Worm (Caenorhabditis elegans) whole organism, young adult: ENCODE measurements around the gene msp-58.

ENCODE experiments used
- B0261.1 ChIP-seq: sonication (generic microtip); optimal IDR thresholded peaks from 2 replicates; lab custom pipeline; 2016; ENCODE audit warnings: mild to moderate bottlenecking, missing genetic modification characterization, moderate library complexity, missing compliant biosample characterization
- C06A6.2 ChIP-seq: fragments of 200-800 bp; sonication (Bioruptor generic); conservative IDR thresholded peaks from 2 replicates; pipeline ENCODE4 v1.3.6; 2022; ENCODE audit warnings: missing genetic modification characterization, missing compliant biosample characterization
- F23B12.7 ChIP-seq: sonication (generic microtip); optimal IDR thresholded peaks from 2 replicates; lab custom pipeline; 2017; ENCODE audit warnings: missing genetic modification characterization, mild to moderate bottlenecking, missing compliant biosample characterization, antibody characterized with exemption, moderate library complexity; ENCODE audit not compliant: insufficient read depth
- F52B5.7 ChIP-seq: sonication (generic microtip); optimal IDR thresholded peaks from 2 replicates; lab custom pipeline; 2016; ENCODE audit warnings: mild to moderate bottlenecking, missing genetic modification characterization, missing compliant biosample characterization
- T07F8.4 ChIP-seq: sonication (generic microtip); optimal IDR thresholded peaks from 2 replicates; lab custom pipeline; 2016; ENCODE audit warnings: mild to moderate bottlenecking, missing genetic modification characterization, moderate library complexity, missing compliant biosample characterization
- Y56A3A.18 ChIP-seq: fragments of 200-800 bp; sonication (Bioruptor generic); IDR thresholded peaks from 2 replicates; pipeline ENCODE4 v1.3.6; 2022; ENCODE audit warnings: missing genetic modification reagents, missing genetic modification characterization, missing compliant biosample characterization
- Y67H2A.10 ChIP-seq: fragments of 200-800 bp; sonication (Bioruptor generic); conservative IDR thresholded peaks from 2 replicates; pipeline ENCODE4 v1.3.6; 2022; ENCODE audit warnings: missing genetic modification reagents, missing genetic modification characterization, missing compliant biosample characterization
- Y79H2A.3 ChIP-seq: fragments of 200-800 bp; sonication (Bioruptor generic); conservative IDR thresholded peaks from 2 replicates; pipeline ENCODE4 v1.3.6; 2022; ENCODE audit warnings: missing genetic modification reagents, missing genetic modification characterization, missing compliant biosample characterization
- ZK185.1 ChIP-seq: sonication (generic microtip); optimal IDR thresholded peaks from 2 replicates; lab custom pipeline; 2016; ENCODE audit warnings: mild to moderate bottlenecking, missing genetic modification characterization, missing compliant biosample characterization; ENCODE audit not compliant: poor library complexity, severe bottlenecking
- ama-1 ChIP-seq, 3 experiments: fragments of 150-350 bp in 1 of 3; sonication (generic microtip) in 2 of 3; optimal IDR thresholded peaks; 2 replicates each; lab custom pipeline; 2014 to 2018; ENCODE audit warnings: missing biosample characterization in 2 of 3, missing genetic modification characterization in 2 of 3, missing genetic modification reagents in 2 of 3
- aptf-3 ChIP-seq: fragments of 200-800 bp; sonication (Bioruptor generic); IDR thresholded peaks from 2 replicates; pipeline ENCODE4 v1.3.6; 2022; ENCODE audit warnings: missing genetic modification characterization, missing compliant biosample characterization
- atf-7 ChIP-seq: sonication (generic microtip); optimal IDR thresholded peaks from 2 replicates; lab custom pipeline; 2017; ENCODE audit warnings: mild to moderate bottlenecking, missing genetic modification characterization, missing compliant biosample characterization
- attf-6 ChIP-seq: fragments of 200-800 bp; sonication (Bioruptor generic); IDR thresholded peaks from 2 replicates; pipeline ENCODE4 v1.3.6; 2022; ENCODE audit warnings: missing genetic modification reagents, missing genetic modification characterization, missing compliant biosample characterization
- cebp-2 ChIP-seq: fragments of 200-800 bp; sonication (Bioruptor generic); IDR thresholded peaks from 2 replicates; pipeline ENCODE4 v1.3.6; 2022; ENCODE audit warnings: missing genetic modification characterization, missing compliant biosample characterization
- die-1 ChIP-seq: sonication (generic microtip); optimal IDR thresholded peaks from 2 replicates; lab custom pipeline; 2016; ENCODE audit warnings: missing genotype, mild to moderate bottlenecking, missing genetic modification characterization, missing compliant biosample characterization
- dox-1 ChIP-seq: fragments of 200-800 bp; sonication (Bioruptor generic); IDR thresholded peaks from 2 replicates; pipeline ENCODE4 v1.3.6; 2022; ENCODE audit warnings: missing genetic modification reagents, missing genetic modification characterization, missing compliant biosample characterization
- dpff-1 ChIP-seq: sonication (generic microtip); optimal IDR thresholded peaks from 2 replicates; lab custom pipeline; 2017; ENCODE audit warnings: mild to moderate bottlenecking, missing genetic modification characterization, missing compliant biosample characterization
- dpl-1 ChIP-seq: fragments of 150-350 bp; optimal IDR thresholded peaks from 2 replicates; lab custom pipeline; 2014; ENCODE audit warnings: missing biosample characterization, missing genetic modification reagents, missing genetic modification characterization
- ets-4 ChIP-seq: fragments of 200-800 bp; sonication (Bioruptor generic); optimal IDR thresholded peaks from 2 replicates; lab custom pipeline; 2018; ENCODE audit warnings: mild to moderate bottlenecking, missing genetic modification characterization, missing compliant biosample characterization
- fkh-3 ChIP-seq: sonication (generic microtip); optimal IDR thresholded peaks from 2 replicates; lab custom pipeline; 2016; ENCODE audit warnings: mild to moderate bottlenecking, missing genetic modification characterization, missing compliant biosample characterization
- him-1 ChIP-seq: sonication (generic microtip); optimal IDR thresholded peaks from 2 replicates; lab custom pipeline; 2016; ENCODE audit warnings: missing genotype, missing genetic modification reagents, missing genetic modification characterization, missing compliant biosample characterization
- hlh-26 ChIP-seq: fragments of 200-800 bp; sonication (Bioruptor generic); conservative IDR thresholded peaks from 2 replicates; pipeline ENCODE4 v1.3.6; 2022; ENCODE audit warnings: missing genetic modification reagents, missing genetic modification characterization, missing compliant biosample characterization
- hmg-1.2 ChIP-seq: fragments of 200-800 bp; sonication (Bioruptor generic); IDR thresholded peaks from 2 replicates; pipeline ENCODE4 v1.3.6; 2022; ENCODE audit warnings: missing genetic modification reagents, missing genetic modification characterization, missing compliant biosample characterization
- hmg-20 ChIP-seq: fragments of 200-800 bp; sonication (Bioruptor generic); IDR thresholded peaks from 2 replicates; pipeline ENCODE4 v1.3.6; 2022; ENCODE audit warnings: missing genetic modification reagents, missing genetic modification characterization, missing compliant biosample characterization
- lag-1 ChIP-seq: fragments of 200-800 bp; sonication (Bioruptor generic); IDR thresholded peaks from 2 replicates; pipeline ENCODE4 v1.3.6; 2022; ENCODE audit warnings: missing genetic modification reagents, missing genetic modification characterization, missing compliant biosample characterization
- lin-40 ChIP-seq: sonication (generic microtip); optimal IDR thresholded peaks from 2 replicates; lab custom pipeline; 2016; ENCODE audit warnings: missing genetic modification characterization, mild to moderate bottlenecking, missing compliant biosample characterization, missing genotype, missing genetic modification reagents
- lsy-27 ChIP-seq: sonication (generic microtip); optimal IDR thresholded peaks from 2 replicates; lab custom pipeline; 2017; ENCODE audit warnings: missing genetic modification characterization, mild to moderate bottlenecking, missing compliant biosample characterization, antibody characterized with exemption, missing genotype, borderline replicate concordance; ENCODE audit not compliant: insufficient read depth
- madf-8 ChIP-seq: fragments of 200-800 bp; sonication (Bioruptor generic); conservative IDR thresholded peaks from 2 replicates; pipeline ENCODE4 v1.3.6; 2022; ENCODE audit warnings: missing genetic modification reagents, missing genetic modification characterization, missing compliant biosample characterization
- mel-28 ChIP-seq: sonication (generic microtip); optimal IDR thresholded peaks from 2 replicates; lab custom pipeline; 2016; ENCODE audit warnings: borderline replicate concordance, mild to moderate bottlenecking, missing genetic modification characterization, missing compliant biosample characterization
- mes-4 ChIP-seq: sonication (generic microtip); optimal IDR thresholded peaks from 2 replicates; lab custom pipeline; 2016; ENCODE audit warnings: missing genotype, missing genetic modification characterization, missing compliant biosample characterization
- nfya-1 ChIP-seq: sonication (generic microtip); optimal IDR thresholded peaks from 2 replicates; lab custom pipeline; 2017; ENCODE audit warnings: antibody characterized with exemption, missing compliant biosample characterization, missing genetic modification characterization, borderline replicate concordance; ENCODE audit not compliant: insufficient read depth
- nhr-120 ChIP-seq: fragments of 200-800 bp; sonication (Bioruptor generic); IDR thresholded peaks from 2 replicates; pipeline ENCODE4 v1.3.6; 2022; ENCODE audit warnings: missing genetic modification characterization, missing compliant biosample characterization
- pha-4 ChIP-seq: fragments of 150-350 bp; sonication (generic microtip); optimal IDR thresholded peaks from 2 replicates; lab custom pipeline; 2014; ENCODE audit warnings: missing biosample characterization, missing genetic modification reagents, missing genetic modification characterization
- rpc-1 ChIP-seq, 2 experiments: fragments of 150-350 bp in 1 of 2; sonication (generic microtip) in 1 of 2; optimal IDR thresholded peaks; 2 replicates each; lab custom pipeline; 2014 to 2018; ENCODE audit warnings: missing biosample characterization in 1 of 2, missing genetic modification characterization in 1 of 2, missing genetic modification reagents in 1 of 2, missing genotype in 1 of 2
- snpc-1.3 ChIP-seq: sonication (generic microtip); optimal IDR thresholded peaks from 2 replicates; lab custom pipeline; 2017; ENCODE audit warnings: missing genetic modification characterization, mild to moderate bottlenecking, missing compliant biosample characterization, antibody characterized with exemption, moderate library complexity, missing genotype, missing genetic modification reagents; ENCODE audit not compliant: insufficient read depth
- somi-1 ChIP-seq: fragments of 200-800 bp; sonication (Bioruptor generic); optimal IDR thresholded peaks from 2 replicates; lab custom pipeline; 2018; ENCODE audit warnings: mild to moderate bottlenecking, missing genetic modification characterization, missing compliant biosample characterization
- tbx-9 ChIP-seq: sonication (generic microtip); optimal IDR thresholded peaks from 2 replicates; lab custom pipeline; 2016; ENCODE audit warnings: borderline replicate concordance, missing genetic modification characterization, inconsistent platforms, missing compliant biosample characterization
- unc-130 ChIP-seq: sonication (generic microtip); optimal IDR thresholded peaks from 2 replicates; lab custom pipeline; 2016; ENCODE audit warnings: missing genetic modification reagents, missing genetic modification characterization, missing compliant biosample characterization
- xnd-1 ChIP-seq: sonication (generic microtip); optimal IDR thresholded peaks from 2 replicates; lab custom pipeline; 2016; ENCODE audit warnings: missing genotype, missing genetic modification reagents, missing genetic modification characterization, missing compliant biosample characterization
- zfh-2 ChIP-seq: fragments of 200-800 bp; sonication (Bioruptor generic); conservative IDR thresholded peaks from 2 replicates; pipeline ENCODE4 v1.3.6; 2022; ENCODE audit warnings: missing genetic modification reagents, missing genetic modification characterization, missing compliant biosample characterization
- ztf-22 ChIP-seq: fragments of 200-800 bp; sonication (Bioruptor generic); optimal IDR thresholded peaks from 2 replicates; lab custom pipeline; 2018; ENCODE audit warnings: mild to moderate bottlenecking, missing genetic modification characterization, moderate library complexity, missing compliant biosample characterization
- ztf-26 ChIP-seq: sonication (generic microtip); optimal IDR thresholded peaks from 2 replicates; lab custom pipeline; 2017; ENCODE audit warnings: missing genetic modification characterization, missing compliant biosample characterization
- ztf-6 ChIP-seq: fragments of 200-800 bp; sonication (Bioruptor generic); IDR thresholded peaks from 2 replicates; pipeline ENCODE4 v1.3.6; 2022; ENCODE audit warnings: missing genetic modification reagents, missing genetic modification characterization, missing compliant biosample characterization

Gene msp-58

ce11 chrIV:5332178-5332577, 23.8 kb downstream of the msp-58 start, which contains the start of gene Y4C6B.3:
Gene Y4C6B.3 (plus strand): TSS chrIV:5332478.
- TF ChIP-seq Y79H2A.3 (GFP tag; lab: Robert Waterston, UW): no peak
- TF ChIP-seq madf-8 (GFP tag; lab: Robert Waterston, UW): no peak
- TF ChIP-seq C06A6.2 (GFP tag; lab: Robert Waterston, UW): no peak
- TF ChIP-seq tbx-9 (tag; lab: Kevin White, UChicago): no peak
- no peak for TF ChIP-seq dpl-1 (GFP tag; lab: Kevin White, UChicago)
- no peak for TF ChIP-seq aptf-3 (GFP tag; lab: Robert Waterston, UW)
- TF ChIP-seq cebp-2 (GFP tag; lab: Robert Waterston, UW): no peak

- TF ChIP-seq fkh-3 (tag; lab: Kevin White, UChicago): no peak
- TF ChIP-seq somi-1: peak; percentile 4
- TF ChIP-seq, all 124 proteins: peak for 1
These were observed 25.1 kb downstream of the msp-58 start for ce11 chrIV:5333484-5333883.

- TF ChIP-seq Y67H2A.10 (GFP tag; lab: Robert Waterston, UW) (no peak), him-1 (tag; lab: Kevin White, UChicago) (peak; percentile 53), unc-130 (GFP tag; lab: Kevin White, UChicago) (no peak), ama-1 (optimal IDR thresholded peaks at IDR 0.05; lab: Kevin White, UChicago) (no peak), ama-1 (GFP tag; optimal IDR thresholded peaks at IDR 0.05; lab: Kevin White, UChicago) (peak in 1 of 2 experiments; percentile 66), mel-28 (tag; lab: Kevin White, UChicago) (no peak), ztf-6 (GFP tag; lab: Robert Waterston, UW) (no peak), F52B5.7 (tag; lab: Kevin White, UChicago) (no peak), pha-4 (no peak), die-1 (tag; lab: Kevin White, UChicago) (peak; percentile 60), ztf-26 (peak; percentile 21), lsy-27 (tag; lab: Kevin White, UChicago) (peak; percentile 36), B0261.1 (tag; lab: Kevin White, UChicago) (peak; percentile 77), ets-4 (GFP tag; lab: Kevin White, UChicago) (no peak), nhr-120 (no peak), hlh-26 (GFP tag; lab: Robert Waterston, UW) (no peak), dox-1 (GFP tag; lab: Robert Waterston, UW) (no peak; the same call in 1 of the 2 replicates), ztf-22 (GFP tag; lab: Kevin White, UChicago) (no peak), F23B12.7 (tag; lab: Kevin White, UChicago) (peak; percentile 89), zfh-2 (GFP tag; lab: Robert Waterston, UW) (no peak), xnd-1 (tag; lab: Kevin White, UChicago) (no peak), dpff-1 (tag; lab: Kevin White, UChicago) (no peak), lin-40 (tag; lab: Kevin White, UChicago) (peak; percentile 43), hmg-1.2 (GFP tag; lab: Robert Waterston, UW) (peak; percentile 60), hmg-20 (GFP tag; lab: Robert Waterston, UW) (no peak), mes-4 (no peak), atf-7 (no peak), rpc-1 (optimal IDR thresholded peaks at IDR 0.05; lab: Kevin White, UChicago) (peak; percentile 78), rpc-1 (tag; optimal IDR thresholded peaks at IDR 0.05; lab: Kevin White, UChicago) (peak; percentile 85), attf-6 (GFP tag; lab: Robert Waterston, UW) (peak; percentile 75), snpc-1.3 (tag; lab: Kevin White, UChicago) (peak; percentile 77), ZK185.1 (tag; lab: Kevin White, UChicago) (peak; percentile 87), Y56A3A.18 (GFP tag; lab: Robert Waterston, UW) (0 out of 2 replicates have a peak, but pooled peaks have one; percentile 51), lag-1 (GFP tag; lab: Robert Waterston, UW) (no peak), tbx-9 (tag; lab: Kevin White, UChicago) (no peak), nfya-1 (no peak), T07F8.4 (no peak), dpl-1 (GFP tag; lab: Kevin White, UChicago) (no peak)
These were observed 26.1 kb downstream of the msp-58 start for ce11 chrIV:5334518-5334917.
